Worm (Caenorhabditis elegans) whole organism, L3 larva: Measurements from ENCODE around the gene T10D4.14.
A peak's percentile ranks its signal among the peaks of the same experiment; 100 is the strongest.
"Not testable (repeated sequence)": the region's sequence is repeated elsewhere in the genome, so short reads cannot be mapped to it uniquely, and the experiment has no call there.

ENCODE experiments used
- R02D3.7 ChIP-seq: fragments of 150-350 bp; optimal IDR thresholded peaks from 2 replicates; lab custom pipeline; 2014; ENCODE audit warnings: missing biosample characterization, missing genetic modification characterization
- ZK546.5 ChIP-seq: sonication (generic microtip); optimal IDR thresholded peaks from 2 replicates; lab custom pipeline; 2017; ENCODE audit warnings: missing biosample characterization, missing genetic modification characterization
- aly-2 ChIP-seq: fragments of 150-350 bp; optimal IDR thresholded peaks from 2 replicates; lab custom pipeline; 2014; ENCODE audit warnings: missing biosample characterization, missing genetic modification characterization
- ama-1 ChIP-seq: fragments of 150-350 bp; optimal IDR thresholded peaks from 2 replicates; lab custom pipeline; 2018
- ceh-16 ChIP-seq: sonication (generic microtip); optimal IDR thresholded peaks from 2 replicates; lab custom pipeline; 2017; ENCODE audit warnings: missing biosample characterization, missing genetic modification characterization
- ceh-28 ChIP-seq: fragments of 150-350 bp; optimal IDR thresholded peaks from 2 replicates; lab custom pipeline; 2014; ENCODE audit warnings: missing biosample characterization, missing genetic modification reagents, missing genetic modification characterization
- daf-12 ChIP-seq: fragments of 150-350 bp; optimal IDR thresholded peaks from 2 replicates; lab custom pipeline; 2014; ENCODE audit warnings: missing biosample characterization, missing genetic modification reagents, missing genetic modification characterization
- egl-27 ChIP-seq: sonication (generic microtip); optimal IDR thresholded peaks from 4 replicates; lab custom pipeline; 2017; ENCODE audit warnings: missing biosample characterization, missing genetic modification reagents, missing genetic modification characterization
- egl-5 ChIP-seq: fragments of 150-350 bp; optimal IDR thresholded peaks from 2 replicates; lab custom pipeline; 2017; ENCODE audit warnings: missing biosample characterization, missing genetic modification reagents, missing genetic modification characterization, inconsistent platforms
- elt-2 ChIP-seq: sonication (generic microtip); optimal IDR thresholded peaks from 2 replicates; lab custom pipeline; 2016; ENCODE audit warnings: missing genetic modification reagents, mild to moderate bottlenecking, missing genetic modification characterization, missing compliant biosample characterization
- fkh-2 ChIP-seq: fragments of 150-350 bp; optimal IDR thresholded peaks from 2 replicates; lab custom pipeline; 2014; ENCODE audit warnings: missing biosample characterization, missing genetic modification reagents, missing genetic modification characterization
- fos-1 ChIP-seq: fragments of 150-350 bp; optimal IDR thresholded peaks from 2 replicates; lab custom pipeline; 2014; ENCODE audit warnings: missing biosample characterization, missing genetic modification characterization
- hmg-11 ChIP-seq: sonication (generic microtip); optimal IDR thresholded peaks from 2 replicates; lab custom pipeline; 2016; ENCODE audit warnings: missing genetic modification characterization, missing compliant biosample characterization
- jun-1 ChIP-seq: fragments of 150-350 bp; optimal IDR thresholded peaks from 2 replicates; lab custom pipeline; 2014; ENCODE audit warnings: missing biosample characterization, missing genetic modification reagents, missing genetic modification characterization
- lin-39 ChIP-seq: fragments of 150-350 bp; optimal IDR thresholded peaks from 2 replicates; lab custom pipeline; 2018; ENCODE audit warnings: missing biosample characterization, missing genetic modification reagents, missing genetic modification characterization
- mdl-1 ChIP-seq: fragments of 150-350 bp; optimal IDR thresholded peaks from 2 replicates; lab custom pipeline; 2014; ENCODE audit warnings: missing biosample characterization, missing genetic modification characterization
- nhr-12 ChIP-seq: fragments of 150-350 bp; optimal IDR thresholded peaks from 2 replicates; lab custom pipeline; 2014; ENCODE audit warnings: missing biosample characterization, missing genetic modification characterization
- nhr-23 ChIP-seq: fragments of 150-350 bp; optimal IDR thresholded peaks from 2 replicates; lab custom pipeline; 2014; ENCODE audit warnings: missing biosample characterization, missing genetic modification reagents, missing genetic modification characterization
- nhr-237 ChIP-seq: fragments of 150-350 bp; optimal IDR thresholded peaks from 2 replicates; lab custom pipeline; 2014; ENCODE audit warnings: missing biosample characterization, missing genetic modification characterization
- nhr-25 ChIP-seq: sonication (generic microtip); optimal IDR thresholded peaks from 2 replicates; lab custom pipeline; 2017; ENCODE audit warnings: missing biosample characterization, missing genetic modification characterization
- nhr-28 ChIP-seq: fragments of 150-350 bp; optimal IDR thresholded peaks from 2 replicates; lab custom pipeline; 2014; ENCODE audit warnings: missing biosample characterization, missing genetic modification characterization
- nhr-43 ChIP-seq: sonication (generic microtip); optimal IDR thresholded peaks from 2 replicates; lab custom pipeline; 2016; ENCODE audit warnings: mild to moderate bottlenecking, missing genetic modification characterization, missing compliant biosample characterization; ENCODE audit not compliant: poor library complexity, severe bottlenecking
- nhr-76 ChIP-seq: fragments of 150-350 bp; sonication (generic microtip); optimal IDR thresholded peaks from 5 replicates; lab custom pipeline; 2014; ENCODE audit warnings: missing biosample characterization, missing genetic modification characterization
- pha-4 ChIP-seq: fragments of 150-350 bp; optimal IDR thresholded peaks from 2 replicates; lab custom pipeline; 2014; ENCODE audit warnings: missing biosample characterization, missing genetic modification reagents, missing genetic modification characterization
- pqm-1 ChIP-seq: fragments of 150-350 bp; optimal IDR thresholded peaks from 2 replicates; lab custom pipeline; 2017; ENCODE audit warnings: missing biosample characterization, missing genetic modification characterization, inconsistent platforms
- skn-1 ChIP-seq: fragments of 150-350 bp; optimal IDR thresholded peaks from 2 replicates; lab custom pipeline; 2014; ENCODE audit warnings: missing biosample characterization, missing genetic modification characterization
- snpc-4 ChIP-seq: fragments of 150-350 bp; optimal IDR thresholded peaks from 2 replicates; lab custom pipeline; 2014; ENCODE audit warnings: missing biosample characterization, missing genetic modification characterization
- tbx-2 ChIP-seq: sonication (generic microtip); optimal IDR thresholded peaks from 2 replicates; lab custom pipeline; 2016; ENCODE audit warnings: mild to moderate bottlenecking, missing genetic modification characterization, missing compliant biosample characterization
- unc-39 ChIP-seq: sonication (generic microtip); optimal IDR thresholded peaks from 4 replicates; lab custom pipeline; 2017; ENCODE audit warnings: missing biosample characterization, missing genetic modification characterization
- unc-62 ChIP-seq: fragments of 150-350 bp; sonication (generic microtip); optimal IDR thresholded peaks from 4 replicates; lab custom pipeline; 2014; ENCODE audit warnings: missing biosample characterization, missing genetic modification reagents, missing genetic modification characterization
- ztf-11 ChIP-seq: fragments of 150-350 bp; optimal IDR thresholded peaks from 2 replicates; lab custom pipeline; 2014; ENCODE audit warnings: missing biosample characterization, missing genetic modification characterization
- ztf-4 ChIP-seq: fragments of 150-350 bp; optimal IDR thresholded peaks from 2 replicates; lab custom pipeline; 2014; ENCODE audit warnings: missing biosample characterization, missing genetic modification characterization

Gene T10D4.14

DNA sequence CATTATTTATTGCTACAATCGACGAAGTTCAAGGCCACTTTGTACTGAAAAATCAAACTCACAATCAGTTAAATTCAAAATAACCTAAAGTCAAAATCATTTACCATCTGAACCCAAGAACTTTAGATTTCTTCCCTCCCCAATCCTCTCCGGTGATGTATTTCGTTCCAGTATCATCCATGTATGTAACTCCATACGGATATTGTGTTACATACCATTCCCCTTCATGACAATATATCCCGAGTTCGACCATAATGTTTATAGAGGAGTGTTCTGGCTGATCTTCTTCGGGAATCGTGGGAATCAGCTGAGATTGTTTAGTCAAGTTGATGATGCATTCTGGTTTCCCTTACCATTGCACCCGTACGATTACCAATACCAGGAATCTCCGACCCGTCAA, 3.1 kb downstream of the T10D4.14 start:
- TF ChIP-seq lin-39 (tag; lab: Kevin White, UChicago) (no peak), ceh-16 (tag; lab: Kevin White, UChicago) (no peak), jun-1 (no peak), fkh-2 (no peak), pqm-1 (tag; lab: Kevin White, UChicago) (no peak), nhr-237 (no peak)

DNA sequence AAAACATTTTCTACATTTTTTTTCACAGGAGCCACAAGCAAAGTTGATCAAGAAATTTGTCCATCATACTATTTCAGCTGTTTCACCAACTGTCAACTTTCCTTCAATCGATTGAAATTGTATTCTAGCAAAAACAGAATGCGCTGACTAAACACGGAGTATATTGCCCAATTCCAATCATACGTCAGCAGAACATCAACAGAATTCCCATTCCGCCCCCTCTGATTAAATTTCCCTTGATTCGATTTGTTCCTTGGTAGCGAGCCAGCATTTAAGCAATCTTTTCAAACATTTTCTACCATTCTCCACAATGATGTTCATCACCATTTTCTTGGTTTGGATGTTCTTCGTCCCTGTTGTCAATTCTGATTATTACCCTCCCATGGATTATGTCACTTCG, 5.7 kb downstream of the T10D4.14 start, which contains the start of gene T10D4.15:
Gene T10D4.15, plus strand, starts transcription at position 301 of the 400 bp plus-strand sequence.
- TF ChIP-seq fos-1: no peak
- TF ChIP-seq mdl-1 (tag; lab: Kevin White, UChicago): no peak
- no peak for TF ChIP-seq unc-62 (GFP tag; lab: Kevin White, UChicago)
- no peak for TF ChIP-seq nhr-28 (tag; lab: Kevin White, UChicago)

DNA sequence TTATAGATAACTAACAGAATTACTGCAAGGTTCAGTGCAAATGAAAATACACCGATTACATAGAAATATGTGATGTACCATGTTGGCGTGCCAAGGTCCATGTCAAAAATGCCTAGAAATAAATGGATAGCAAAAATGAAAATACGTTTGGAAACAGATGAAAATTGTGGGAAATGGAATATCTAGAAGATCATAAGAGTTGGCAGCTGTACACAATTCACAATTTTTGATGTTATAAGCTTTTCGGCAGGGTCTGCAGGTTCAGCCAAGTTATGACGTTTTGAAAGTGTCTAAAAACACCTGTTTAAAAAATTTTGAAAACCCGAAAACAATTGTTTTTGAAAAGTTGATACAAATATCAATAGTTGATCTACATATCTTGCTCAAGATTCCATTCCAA, 7.0 kb downstream of the T10D4.14 start, which contains the start of gene sri-43:
Gene sri-43, minus strand, starts transcription at position 101 of the 400 bp plus-strand sequence.
- not testable (repeated sequence) for TF ChIP-seq skn-1; unc-39 (tag; lab: Kevin White, UChicago); nhr-43 (tag; lab: Kevin White, UChicago)
- TF ChIP-seq, all 47 proteins: peak for 0; not testable (repeated sequence) for 47

DNA sequence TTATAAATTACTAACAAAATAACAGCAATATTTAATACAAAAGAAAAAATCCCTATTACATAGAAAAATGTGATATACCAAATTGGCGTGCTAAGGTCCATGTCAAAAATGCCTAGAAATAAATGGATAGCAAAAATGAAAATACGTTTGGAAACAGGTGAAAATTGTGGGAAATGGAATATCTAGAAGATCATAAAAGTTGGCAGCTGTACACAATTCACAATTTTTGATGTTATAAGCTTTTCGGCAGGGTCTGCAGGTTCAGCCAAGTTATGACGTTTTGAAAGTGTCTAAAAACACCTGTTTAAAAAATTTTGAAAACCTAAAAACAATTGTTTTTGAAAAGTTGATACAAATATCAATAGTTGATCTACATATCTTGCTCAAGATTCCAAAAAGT, 8.7 kb downstream of the T10D4.14 start, which contains the start of gene sri-42:
Gene sri-42, minus strand, starts transcription at position 101 of the 400 bp plus-strand sequence.
- TF ChIP-seq elt-2; daf-12; ZK546.5 (tag; lab: Kevin White, UChicago): not testable (repeated sequence)

DNA sequence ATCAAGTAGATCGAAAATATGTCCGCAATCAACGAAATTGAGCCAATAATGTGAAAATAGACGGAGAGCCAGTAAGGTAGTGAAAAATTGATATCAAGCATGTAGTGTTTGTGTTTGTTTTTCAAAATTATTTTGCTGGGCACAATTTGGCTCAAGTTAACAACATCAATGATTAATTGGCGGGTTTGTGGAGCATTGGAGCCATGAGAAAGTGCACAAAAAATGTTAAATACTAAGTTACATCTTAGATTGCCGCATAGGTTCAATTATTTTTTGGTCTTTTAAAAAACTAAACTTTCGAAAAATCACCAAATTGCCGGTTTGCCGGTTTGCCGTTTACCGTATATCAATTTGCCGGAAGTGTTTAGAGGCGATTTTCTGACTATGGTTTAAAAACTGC, 13.7 kb downstream of the T10D4.14 start, which contains the start of gene sri-54:
Gene sri-54, minus strand, starts transcription at position 101 of the 400 bp plus-strand sequence.
- TF ChIP-seq snpc-4 (tag; lab: Kevin White, UChicago) (no peak), daf-12 (no peak), nhr-28 (tag; lab: Kevin White, UChicago) (no peak)

DNA sequence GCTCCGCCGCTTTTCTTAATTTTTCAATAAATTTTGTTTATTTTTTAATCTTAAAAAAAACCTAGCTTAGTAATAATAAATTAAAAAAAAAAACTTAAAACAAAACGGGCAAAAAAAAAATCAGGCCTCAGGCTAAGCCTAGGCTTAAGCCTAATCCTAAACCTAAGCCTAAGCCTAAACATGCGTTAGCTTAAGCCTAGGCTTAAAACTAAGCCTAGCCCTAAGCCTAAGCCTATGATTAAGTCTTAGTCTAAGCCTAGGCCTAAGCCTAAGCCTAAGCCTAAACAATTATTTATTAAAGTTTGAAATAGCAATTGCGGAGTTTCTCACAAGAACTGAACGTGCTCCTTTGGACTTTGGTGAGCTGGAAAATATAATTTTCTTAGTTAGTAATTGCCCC, 16.2 kb downstream of the T10D4.14 start:
- TF ChIP-seq ceh-28 (no peak), nhr-25 (no peak), ZK546.5 (tag; lab: Kevin White, UChicago) (no peak), R02D3.7 (tag; lab: Kevin White, UChicago) (no peak), jun-1 (no peak), ama-1 (lab: Kevin White, UChicago) (no peak), fos-1 (no peak), egl-5 (tag; lab: Kevin White, UChicago) (no peak), nhr-76 (no peak), lin-39 (tag; lab: Kevin White, UChicago) (no peak), hmg-11 (tag; lab: Kevin White, UChicago) (no peak)

DNA sequence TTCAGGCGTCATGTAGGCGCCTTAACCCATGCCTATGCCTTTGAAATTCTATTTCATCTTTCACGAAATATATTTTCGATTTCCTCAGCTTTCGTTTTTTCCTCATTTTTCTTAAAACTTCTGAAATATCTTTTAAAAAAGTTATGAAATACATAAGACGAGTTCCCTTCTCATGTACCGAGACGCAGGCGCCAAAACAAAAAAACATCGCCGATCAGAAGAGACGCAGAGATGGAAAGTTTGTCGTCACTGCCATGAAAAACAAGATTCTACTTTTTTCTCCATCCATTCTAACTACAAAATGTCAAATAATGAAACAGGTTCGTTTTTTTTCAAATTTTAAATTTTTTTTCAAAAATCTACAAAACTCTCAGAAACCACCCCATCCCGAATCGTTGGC, 22.5 kb downstream of the T10D4.14 start, which contains the start of gene chil-24:
Gene chil-24, plus strand, starts transcription at position 156 of the 400 bp plus-strand sequence.
- TF ChIP-seq nhr-25 (peak; percentile 28), nhr-23 (tag; lab: Kevin White, UChicago) (peak; percentile 22), nhr-12 (no peak), pha-4 (tag; lab: Kevin White, UChicago) (peak; percentile 53), tbx-2 (tag; lab: Kevin White, UChicago) (no peak), aly-2 (no peak)

DNA sequence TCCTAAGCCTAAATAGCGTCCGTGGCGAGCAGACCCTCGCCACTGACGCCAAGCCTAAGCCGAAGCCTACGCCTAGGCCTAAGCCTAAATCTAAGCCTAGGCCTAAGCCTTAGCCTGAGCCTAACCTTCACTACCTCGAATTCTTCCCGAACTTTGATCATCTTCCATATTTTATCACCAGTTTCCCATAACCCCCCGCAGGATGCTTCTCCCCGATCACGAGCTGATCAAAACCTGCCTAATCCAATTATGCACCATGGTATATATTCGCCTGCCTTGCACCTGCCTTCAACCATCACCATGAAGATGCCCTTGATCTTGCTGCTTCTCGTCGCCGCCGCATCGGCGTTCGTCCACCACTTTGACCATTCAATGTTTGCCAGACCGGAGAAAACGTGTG, 24.8 kb downstream of the T10D4.14 start, which contains the start of gene ins-31:
Gene ins-31, plus strand, starts transcription at position 301 of the 400 bp plus-strand sequence.
- TF ChIP-seq ztf-4; ztf-11; egl-27 (tag; lab: Kevin White, UChicago): not testable (repeated sequence)
